Fruit fly (Drosophila melanogaster) whole organism, embryonic: Measurements from ENCODE around the gene CG4004.
A peak's percentile ranks its signal among the peaks of the same experiment; 100 is the strongest.

Source experiments
- Asciz ChIP-seq: fragments of 200-800 bp; sonication (Bioruptor generic); optimal IDR thresholded peaks from 2 replicates; lab custom pipeline; 2017; ENCODE audit warnings: missing biosample characterization, mild to moderate bottlenecking, missing genetic modification characterization, missing genetic modification reagents
- C15 ChIP-seq: fragments of 200-800 bp; sonication (Bioruptor generic); IDR thresholded peaks from 3 replicates; pipeline ENCODE4 v1.3.6; 2022; ENCODE audit warnings: missing biosample characterization, missing genetic modification characterization
- CG10147 ChIP-seq: fragments of 200-800 bp; sonication (Bioruptor generic); optimal IDR thresholded peaks from 2 replicates; lab custom pipeline; 2019; ENCODE audit warnings: missing biosample characterization, mild to moderate bottlenecking, missing genetic modification characterization, moderate library complexity
- CG12391 ChIP-seq: fragments of 200-800 bp; sonication (Bioruptor generic); optimal IDR thresholded peaks from 3 replicates; lab custom pipeline; 2018; ENCODE audit warnings: missing biosample characterization, mild to moderate bottlenecking, missing genetic modification characterization, moderate library complexity
- CG15696 ChIP-seq: fragments of 200-800 bp; sonication (Bioruptor generic); optimal IDR thresholded peaks from 2 replicates; lab custom pipeline; 2019; ENCODE audit warnings: missing biosample characterization, mild to moderate bottlenecking, missing genetic modification characterization, moderate library complexity
- CG1602 ChIP-seq: fragments of 200-800 bp; sonication (Bioruptor generic); optimal IDR thresholded peaks from 3 replicates; lab custom pipeline; 2016; ENCODE audit warnings: missing biosample characterization, missing genetic modification characterization
- CG3065 ChIP-seq: fragments of 200-800 bp; sonication (Bioruptor generic); optimal IDR thresholded peaks from 2 replicates; lab custom pipeline; 2016; ENCODE audit warnings: missing biosample characterization, missing genetic modification characterization
- CG31365 ChIP-seq: fragments of 200-800 bp; sonication (Bioruptor generic); optimal IDR thresholded peaks from 2 replicates; lab custom pipeline; 2018; ENCODE audit warnings: missing biosample characterization, mild to moderate bottlenecking, missing genetic modification characterization
- CG32532 ChIP-seq: fragments of 200-800 bp; sonication (Bioruptor generic); IDR thresholded peaks from 2 replicates; pipeline ENCODE4 v1.3.6; 2022; ENCODE audit warnings: missing biosample characterization, missing genetic modification characterization
- CG34422 ChIP-seq: fragments of 200-800 bp; sonication (Bioruptor generic); IDR thresholded peaks from 3 replicates; pipeline ENCODE4 v1.3.6; 2022; ENCODE audit warnings: missing biosample characterization, missing genetic modification characterization
- CG4617 ChIP-seq: fragments of 200-800 bp; sonication (Bioruptor generic); optimal IDR thresholded peaks from 3 replicates; lab custom pipeline; 2016; ENCODE audit warnings: missing biosample characterization, missing genetic modification characterization, borderline replicate concordance
- CG6813 ChIP-seq: fragments of 200-800 bp; sonication (Bioruptor generic); optimal IDR thresholded peaks from 2 replicates; lab custom pipeline; 2017; ENCODE audit warnings: missing biosample characterization, missing genetic modification characterization, mild to moderate bottlenecking, moderate library complexity, missing genetic modification reagents
- CG8290 ChIP-seq, 3 experiments: fragments of 200-800 bp; sonication (Bioruptor generic); optimal IDR thresholded peaks; 2 replicates each; lab custom pipeline; 2016 to 2019; ENCODE audit warnings: missing biosample characterization in 3 of 3, missing genetic modification characterization in 3 of 3, mild to moderate bottlenecking in 2 of 3, moderate library complexity in 1 of 3
- CG8359 ChIP-seq: fragments of 200-800 bp; sonication (Bioruptor generic); optimal IDR thresholded peaks from 2 replicates; lab custom pipeline; 2017; ENCODE audit warnings: missing biosample characterization, mild to moderate bottlenecking, missing genetic modification characterization, borderline replicate concordance
- CG8944 ChIP-seq: fragments of 200-800 bp; sonication (Bioruptor generic); optimal IDR thresholded peaks from 3 replicates; lab custom pipeline; 2016; ENCODE audit warnings: missing biosample characterization, missing genetic modification characterization
- CrebB ChIP-seq: fragments of 200-800 bp; sonication (Bioruptor generic); optimal IDR thresholded peaks from 3 replicates; lab custom pipeline; 2018; ENCODE audit warnings: missing biosample characterization, mild to moderate bottlenecking, missing genetic modification characterization
- D ChIP-seq, 2 experiments: fragments of 200-800 bp in 1 of 2; fragments of >200 bp in 1 of 2; sonication (Bioruptor generic) in 1 of 2; optimal IDR thresholded peaks; 2 replicates in 1 of 2; 3 replicates in 1 of 2; lab custom pipeline; 2017; ENCODE audit warnings: mild to moderate bottlenecking in 1 of 2, missing biosample characterization in 1 of 2, missing genetic modification characterization in 1 of 2, missing genetic modification reagents in 1 of 2
- Fer1 ChIP-seq: fragments of 200-800 bp; sonication (Bioruptor generic); optimal IDR thresholded peaks from 2 replicates; lab custom pipeline; 2017; ENCODE audit warnings: missing biosample characterization, mild to moderate bottlenecking, missing genetic modification characterization
- Fer3 ChIP-seq: fragments of 200-800 bp; sonication (Bioruptor generic); optimal IDR thresholded peaks from 2 replicates; lab custom pipeline; 2018; ENCODE audit warnings: missing biosample characterization, mild to moderate bottlenecking, missing genetic modification characterization, moderate library complexity
- Hand ChIP-seq: fragments of 200-800 bp; sonication (Bioruptor generic); optimal IDR thresholded peaks from 2 replicates; lab custom pipeline; 2017; ENCODE audit warnings: mild to moderate bottlenecking, missing biosample characterization, missing genetic modification reagents, missing genetic modification characterization
- Lpt ChIP-seq: fragments of >200 bp; optimal IDR thresholded peaks from 2 replicates; lab custom pipeline; 2018; ENCODE audit warnings: missing biosample characterization, missing genetic modification characterization
- MESR4 ChIP-seq: fragments of 200-800 bp; sonication (Bioruptor generic); optimal IDR thresholded peaks from 2 replicates; lab custom pipeline; 2018; ENCODE audit warnings: missing biosample characterization, mild to moderate bottlenecking, missing genetic modification characterization, moderate library complexity
- Mad ChIP-seq: fragments of 200-800 bp; sonication (Bioruptor generic); optimal IDR thresholded peaks from 2 replicates; lab custom pipeline; 2016; ENCODE audit warnings: missing biosample characterization, missing genetic modification characterization
- Mrtf ChIP-seq: fragments of 200-800 bp; sonication (Bioruptor generic); IDR thresholded peaks from 3 replicates; pipeline ENCODE4 v1.3.6; 2022; ENCODE audit warnings: missing biosample characterization, missing genetic modification characterization
- Myb ChIP-seq: fragments of 200-800 bp; sonication (Bioruptor generic); optimal IDR thresholded peaks from 2 replicates; lab custom pipeline; 2016; ENCODE audit warnings: missing biosample characterization, missing genetic modification characterization
- NC2β ChIP-seq: fragments of 200-800 bp; sonication (Bioruptor generic); optimal IDR thresholded peaks from 2 replicates; lab custom pipeline; 2016; ENCODE audit warnings: missing biosample characterization, missing genetic modification characterization
- Neu2 ChIP-seq: fragments of 200-800 bp; sonication (Bioruptor generic); optimal IDR thresholded peaks from 3 replicates; lab custom pipeline; 2016; ENCODE audit warnings: missing biosample characterization, missing genetic modification characterization, borderline replicate concordance
- Sox102F ChIP-seq: fragments of 200-800 bp; sonication (Bioruptor generic); optimal IDR thresholded peaks from 2 replicates; lab custom pipeline; 2018; ENCODE audit warnings: missing biosample characterization, mild to moderate bottlenecking, missing genetic modification characterization, moderate library complexity
- Stat92E ChIP-seq, 3 experiments: fragments of >200 bp in 2 of 3; fragments of 200-800 bp in 1 of 3; sonication (Bioruptor generic) in 1 of 3; optimal IDR thresholded peaks; 2 replicates each; lab custom pipeline; 2017 to 2019; ENCODE audit warnings: missing biosample characterization in 3 of 3, missing genetic modification characterization in 3 of 3, mild to moderate bottlenecking in 1 of 3, moderate library complexity in 1 of 3
- cad ChIP-seq: fragments of >200 bp; optimal IDR thresholded peaks from 2 replicates; lab custom pipeline; 2017; ENCODE audit warnings: missing biosample characterization, missing genetic modification characterization
- cato ChIP-seq: fragments of 200-800 bp; sonication (Bioruptor generic); optimal IDR thresholded peaks from 2 replicates; lab custom pipeline; 2016; ENCODE audit warnings: missing biosample characterization, missing genetic modification characterization, borderline replicate concordance
- caup ChIP-seq: fragments of 200-800 bp; sonication (Bioruptor generic); optimal IDR thresholded peaks from 3 replicates; lab custom pipeline; 2017; ENCODE audit warnings: missing biosample characterization, mild to moderate bottlenecking, missing genetic modification characterization, moderate library complexity; ENCODE audit not compliant: severe bottlenecking
- chm ChIP-seq: fragments of 200-800 bp; sonication (Bioruptor generic); IDR thresholded peaks from 2 replicates; pipeline ENCODE4 v1.3.6; 2022; ENCODE audit warnings: missing biosample characterization, missing genetic modification characterization
- grau ChIP-seq: fragments of 200-800 bp; optimal IDR thresholded peaks from 3 replicates; lab custom pipeline; 2019; ENCODE audit warnings: missing biosample characterization, mild to moderate bottlenecking, missing genetic modification characterization, moderate library complexity
- kah ChIP-seq: fragments of 200-800 bp; sonication (Bioruptor generic); optimal IDR thresholded peaks from 2 replicates; lab custom pipeline; 2018; ENCODE audit warnings: missing biosample characterization, mild to moderate bottlenecking, missing genetic modification characterization
- lov ChIP-seq, 2 experiments: fragments of 200-800 bp in 1 of 2; fragments of >200 bp in 1 of 2; sonication (Bioruptor generic) in 1 of 2; IDR thresholded peaks in 1 of 2; optimal IDR thresholded peaks in 1 of 2; 2 replicates in 1 of 2; 3 replicates in 1 of 2; pipeline versions ENCODE4 v1.3.6 to Lab custom; 2017 to 2022; ENCODE audit warnings: missing biosample characterization in 1 of 2, missing genetic modification characterization in 1 of 2
- nerfin-2 ChIP-seq: fragments of 200-800 bp; sonication (Bioruptor generic); IDR thresholded peaks from 2 replicates; pipeline ENCODE4 v1.3.6; 2022; ENCODE audit warnings: missing biosample characterization, missing genetic modification characterization; ENCODE audit not compliant: partially characterized antibody
- nmo ChIP-seq: fragments of 200-800 bp; sonication (Bioruptor generic); optimal IDR thresholded peaks from 2 replicates; lab custom pipeline; 2018; ENCODE audit warnings: missing biosample characterization, mild to moderate bottlenecking, missing genetic modification characterization, moderate library complexity
- nom ChIP-seq: fragments of 200-800 bp; sonication (Bioruptor generic); optimal IDR thresholded peaks from 2 replicates; lab custom pipeline; 2017; ENCODE audit warnings: missing biosample characterization, missing genetic modification characterization, mild to moderate bottlenecking, moderate library complexity, missing genetic modification reagents
- pnt ChIP-seq: fragments of 200-800 bp; sonication (Bioruptor generic); optimal IDR thresholded peaks from 3 replicates; lab custom pipeline; 2016; ENCODE audit warnings: missing biosample characterization, missing genetic modification characterization
- repo ChIP-seq: fragments of 200-800 bp; sonication (Bioruptor generic); optimal IDR thresholded peaks from 2 replicates; lab custom pipeline; 2016; ENCODE audit warnings: missing biosample characterization, missing genetic modification characterization
- stwl ChIP-seq: fragments of 200-800 bp; sonication (Bioruptor generic); optimal IDR thresholded peaks from 3 replicates; lab custom pipeline; 2018; ENCODE audit warnings: missing biosample characterization, mild to moderate bottlenecking, missing genetic modification characterization, moderate library complexity
- tap ChIP-seq: fragments of 200-800 bp; optimal IDR thresholded peaks from 3 replicates; lab custom pipeline; 2019; ENCODE audit warnings: missing biosample characterization, mild to moderate bottlenecking, missing genetic modification characterization, moderate library complexity
- tna ChIP-seq: fragments of 200-800 bp; sonication (Bioruptor generic); IDR thresholded peaks from 2 replicates; pipeline ENCODE4 v1.3.6; 2022; ENCODE audit warnings: missing biosample characterization, missing genetic modification characterization; ENCODE audit not compliant: partially characterized antibody
- toy ChIP-seq: fragments of 200-800 bp; sonication (Bioruptor generic); IDR thresholded peaks from 2 replicates; pipeline ENCODE4 v1.3.6; 2022; ENCODE audit warnings: missing biosample characterization, missing genetic modification characterization

Gene CG4004

dm6 chrX:12734710-12735462 is 9.1 kb upstream of the CG4004 start (continued):
- peak; percentile 81 for TF ChIP-seq CG10147 (GFP tag; lab: Kevin White, UChicago)
- peak; percentile 83; the same call in 2 of the 3 replicates for TF ChIP-seq Mrtf (GFP tag; lab: Robert Waterston, UW)
- TF ChIP-seq stwl = no peak
- TF ChIP-seq Lpt (GFP tag; lab: Kevin White, UChicago) = peak; percentile 79
- no peak for TF ChIP-seq nerfin-2 (GFP tag; lab: Robert Waterston, UW)
- peak; percentile 14 for TF ChIP-seq CG3065 (GFP tag; lab: Kevin White, UChicago)
- peak; percentile 76 for TF ChIP-seq CG8359 (GFP tag; lab: Kevin White, UChicago)
- peak; percentile 73; the same call in 2 of the 3 replicates for TF ChIP-seq CG34422 (GFP tag; lab: Robert Waterston, UW)
- TF ChIP-seq CrebB (tag; lab: Kevin White, UChicago) = peak; percentile 53
- TF ChIP-seq lov (optimal IDR thresholded peaks at IDR 0.05; lab: Kevin White, UChicago) = no peak
- TF ChIP-seq lov (GFP tag; IDR thresholded peaks at IDR 0.05; lab: Robert Waterston, UW) = no peak
- no peak for TF ChIP-seq NC2β (GFP tag; lab: Kevin White, UChicago)
- peak; percentile 94 for TF ChIP-seq Fer3
- peak; percentile 61 for TF ChIP-seq CG8290 (GFP tag; optimal IDR thresholded peaks at IDR 0.05; lab: Kevin White, UChicago)
- peak in 1 of 2 experiments; percentile 39 for TF ChIP-seq CG8290 (tag; optimal IDR thresholded peaks at IDR 0.05; lab: Kevin White, UChicago)
- peak; percentile 83 for TF ChIP-seq kah (GFP tag; lab: Kevin White, UChicago)
- peak; percentile 55; the same call in 1 of the 2 replicates for TF ChIP-seq toy (GFP tag; lab: Robert Waterston, UW)
- TF ChIP-seq Sox102F = peak; percentile 92
- no peak for TF ChIP-seq Stat92E (GFP tag; optimal IDR thresholded peaks at IDR 0.05; lab: Kevin White, UChicago)
- no peak for TF ChIP-seq tna
- TF ChIP-seq Hand = peak; percentile 92
- peak; percentile 81 for TF ChIP-seq CG1602 (GFP tag; lab: Kevin White, UChicago)
- peak; percentile 21; the same call in 1 of the 3 replicates for TF ChIP-seq C15 (GFP tag; lab: Robert Waterston, UW)
- peak; percentile 98 for TF ChIP-seq nom (GFP tag; lab: Kevin White, UChicago)
- no peak for TF ChIP-seq Neu2
- TF ChIP-seq grau (tag; lab: Kevin White, UChicago) = peak; percentile 100
- TF ChIP-seq CG31365 (tag; lab: Kevin White, UChicago) = no peak
- peak; percentile 88 for TF ChIP-seq CG6813 (GFP tag; lab: Kevin White, UChicago)
- TF ChIP-seq tap (tag; lab: Kevin White, UChicago) = peak; percentile 89
- TF ChIP-seq nmo (GFP tag; lab: Kevin White, UChicago) = peak; percentile 91
- TF ChIP-seq pnt = no peak
- no peak for TF ChIP-seq MESR4
- peak; percentile 90 for TF ChIP-seq CG12391 (tag; lab: Kevin White, UChicago)
- peak; percentile 21 for TF ChIP-seq CG4617 (GFP tag; lab: Kevin White, UChicago)
- no peak for TF ChIP-seq CG8944 (GFP tag; lab: Kevin White, UChicago)
- TF ChIP-seq Asciz (GFP tag; lab: Kevin White, UChicago) = peak; percentile 82
- TF ChIP-seq cad (GFP tag; lab: Kevin White, UChicago) = no peak
- TF ChIP-seq cato = peak; percentile 49
- TF ChIP-seq Myb (GFP tag; lab: Kevin White, UChicago) = no peak
- peak; percentile 93 for TF ChIP-seq CG32532 (GFP tag; lab: Robert Waterston, UW)
- TF ChIP-seq chm (GFP tag; lab: Robert Waterston, UW) = peak; percentile 34
- TF ChIP-seq Mad (GFP tag; lab: Kevin White, UChicago) = no peak
- peak; percentile 92 for TF ChIP-seq CG15696
- TF ChIP-seq D (optimal IDR thresholded peaks at IDR 0.05; lab: Kevin White, UChicago) = no peak
- peak; percentile 82 for TF ChIP-seq D (GFP tag; optimal IDR thresholded peaks at IDR 0.05; lab: Kevin White, UChicago)
- peak; percentile 92 for TF ChIP-seq Fer1 (GFP tag; lab: Kevin White, UChicago)
- TF ChIP-seq repo = no peak
- TF ChIP-seq caup (GFP tag; lab: Kevin White, UChicago) = peak; percentile 80
